Worm (Caenorhabditis elegans) whole organism, L3 larva: Measurements from ENCODE around the gene str-144.

Experiments used
- R02D3.7 ChIP-seq: fragments of 150-350 bp; optimal IDR thresholded peaks from 2 replicates; lab custom pipeline; 2014; ENCODE audit warnings: missing biosample characterization, missing genetic modification characterization
- ZK546.5 ChIP-seq: sonication (generic microtip); optimal IDR thresholded peaks from 2 replicates; lab custom pipeline; 2017; ENCODE audit warnings: missing biosample characterization, missing genetic modification characterization
- aly-2 ChIP-seq: fragments of 150-350 bp; optimal IDR thresholded peaks from 2 replicates; lab custom pipeline; 2014; ENCODE audit warnings: missing biosample characterization, missing genetic modification characterization
- ama-1 ChIP-seq: fragments of 150-350 bp; optimal IDR thresholded peaks from 2 replicates; lab custom pipeline; 2018
- ceh-16 ChIP-seq: sonication (generic microtip); optimal IDR thresholded peaks from 2 replicates; lab custom pipeline; 2017; ENCODE audit warnings: missing biosample characterization, missing genetic modification characterization
- ceh-28 ChIP-seq: fragments of 150-350 bp; optimal IDR thresholded peaks from 2 replicates; lab custom pipeline; 2014; ENCODE audit warnings: missing biosample characterization, missing genetic modification reagents, missing genetic modification characterization
- ceh-82 ChIP-seq: fragments of 150-350 bp; optimal IDR thresholded peaks from 2 replicates; lab custom pipeline; 2014; ENCODE audit warnings: missing biosample characterization, missing genetic modification characterization
- daf-12 ChIP-seq: fragments of 150-350 bp; optimal IDR thresholded peaks from 2 replicates; lab custom pipeline; 2014; ENCODE audit warnings: missing biosample characterization, missing genetic modification reagents, missing genetic modification characterization
- egl-27 ChIP-seq: sonication (generic microtip); optimal IDR thresholded peaks from 4 replicates; lab custom pipeline; 2017; ENCODE audit warnings: missing biosample characterization, missing genetic modification reagents, missing genetic modification characterization
- elt-1 ChIP-seq: fragments of 150-350 bp; optimal IDR thresholded peaks from 2 replicates; lab custom pipeline; 2014; ENCODE audit warnings: missing biosample characterization, missing genetic modification characterization
- elt-2 ChIP-seq: sonication (generic microtip); optimal IDR thresholded peaks from 2 replicates; lab custom pipeline; 2016; ENCODE audit warnings: missing genetic modification reagents, mild to moderate bottlenecking, missing genetic modification characterization, missing compliant biosample characterization
- elt-3 ChIP-seq, 3 experiments: fragments of 150-350 bp in 1 of 3; sonication (generic microtip) in 2 of 3; optimal IDR thresholded peaks; 2 replicates in 2 of 3; 4 replicates in 1 of 3; lab custom pipeline; 2014 to 2017; ENCODE audit warnings: missing biosample characterization in 3 of 3, missing genetic modification characterization in 3 of 3
- fos-1 ChIP-seq: fragments of 150-350 bp; optimal IDR thresholded peaks from 2 replicates; lab custom pipeline; 2014; ENCODE audit warnings: missing biosample characterization, missing genetic modification characterization
- lin-15B ChIP-seq: fragments of 150-350 bp; optimal IDR thresholded peaks from 2 replicates; lab custom pipeline; 2014; ENCODE audit warnings: missing biosample characterization, missing genetic modification characterization
- mml-1 ChIP-seq: fragments of 150-350 bp; sonication (generic microtip); optimal IDR thresholded peaks from 3 replicates; lab custom pipeline; 2014; ENCODE audit warnings: missing biosample characterization, missing genetic modification characterization
- nfya-1 ChIP-seq: sonication (generic microtip); optimal IDR thresholded peaks from 2 replicates; lab custom pipeline; 2017; ENCODE audit warnings: missing genetic modification characterization, mild to moderate bottlenecking, missing compliant biosample characterization, antibody characterized with exemption, moderate library complexity; ENCODE audit not compliant: insufficient read depth
- nhr-11 ChIP-seq: fragments of 150-350 bp; optimal IDR thresholded peaks from 2 replicates; lab custom pipeline; 2014; ENCODE audit warnings: missing biosample characterization, missing genetic modification characterization
- nhr-23 ChIP-seq: fragments of 150-350 bp; optimal IDR thresholded peaks from 2 replicates; lab custom pipeline; 2014; ENCODE audit warnings: missing biosample characterization, missing genetic modification reagents, missing genetic modification characterization
- nhr-237 ChIP-seq: fragments of 150-350 bp; optimal IDR thresholded peaks from 2 replicates; lab custom pipeline; 2014; ENCODE audit warnings: missing biosample characterization, missing genetic modification characterization
- nhr-25 ChIP-seq: sonication (generic microtip); optimal IDR thresholded peaks from 2 replicates; lab custom pipeline; 2017; ENCODE audit warnings: missing biosample characterization, missing genetic modification characterization
- nhr-28 ChIP-seq: fragments of 150-350 bp; optimal IDR thresholded peaks from 2 replicates; lab custom pipeline; 2014; ENCODE audit warnings: missing biosample characterization, missing genetic modification characterization
- nhr-43 ChIP-seq: sonication (generic microtip); optimal IDR thresholded peaks from 2 replicates; lab custom pipeline; 2016; ENCODE audit warnings: mild to moderate bottlenecking, missing genetic modification characterization, missing compliant biosample characterization; ENCODE audit not compliant: poor library complexity, severe bottlenecking
- pha-4 ChIP-seq: fragments of 150-350 bp; optimal IDR thresholded peaks from 2 replicates; lab custom pipeline; 2014; ENCODE audit warnings: missing biosample characterization, missing genetic modification reagents, missing genetic modification characterization
- pqm-1 ChIP-seq: fragments of 150-350 bp; optimal IDR thresholded peaks from 2 replicates; lab custom pipeline; 2017; ENCODE audit warnings: missing biosample characterization, missing genetic modification characterization, inconsistent platforms
- snpc-4 ChIP-seq: fragments of 150-350 bp; optimal IDR thresholded peaks from 2 replicates; lab custom pipeline; 2014; ENCODE audit warnings: missing biosample characterization, missing genetic modification characterization
- tbx-2 ChIP-seq: sonication (generic microtip); optimal IDR thresholded peaks from 2 replicates; lab custom pipeline; 2016; ENCODE audit warnings: mild to moderate bottlenecking, missing genetic modification characterization, missing compliant biosample characterization
- unc-39 ChIP-seq: sonication (generic microtip); optimal IDR thresholded peaks from 4 replicates; lab custom pipeline; 2017; ENCODE audit warnings: missing biosample characterization, missing genetic modification characterization
- unc-62 ChIP-seq: fragments of 150-350 bp; sonication (generic microtip); optimal IDR thresholded peaks from 4 replicates; lab custom pipeline; 2014; ENCODE audit warnings: missing biosample characterization, missing genetic modification reagents, missing genetic modification characterization
- zag-1 ChIP-seq: fragments of 150-350 bp; optimal IDR thresholded peaks from 2 replicates; lab custom pipeline; 2014; ENCODE audit warnings: missing biosample characterization, missing genetic modification characterization
- ztf-11 ChIP-seq: fragments of 150-350 bp; optimal IDR thresholded peaks from 2 replicates; lab custom pipeline; 2014; ENCODE audit warnings: missing biosample characterization, missing genetic modification characterization
- ztf-4 ChIP-seq: fragments of 150-350 bp; optimal IDR thresholded peaks from 2 replicates; lab custom pipeline; 2014; ENCODE audit warnings: missing biosample characterization, missing genetic modification characterization

Gene str-144

ce11 chrV:8075712-8076111 is 3.8 kb upstream of the str-144 start, which contains the start of gene catp-3:
TSS of gene catp-3 (plus strand) at chrV:8076012.
- no peak for TF ChIP-seq pha-4 (tag; lab: Kevin White, UChicago)
- no peak for TF ChIP-seq lin-15B (tag; lab: Kevin White, UChicago)
- TF ChIP-seq ZK546.5 (tag; lab: Kevin White, UChicago): no peak
- no peak for TF ChIP-seq ceh-16 (tag; lab: Kevin White, UChicago)
- no peak for TF ChIP-seq nfya-1
- TF ChIP-seq ceh-82 (tag; lab: Kevin White, UChicago): no peak
- no peak for TF ChIP-seq ztf-11 (tag; lab: Kevin White, UChicago)
- TF ChIP-seq elt-3 (tag; optimal IDR thresholded peaks at IDR 0.05; lab: Kevin White, UChicago): no peak
- no peak for TF ChIP-seq nhr-237
- TF ChIP-seq nhr-23: no peak
- no peak for TF ChIP-seq daf-12 (tag; lab: Kevin White, UChicago)
- no peak for TF ChIP-seq mml-1 (tag; lab: Kevin White, UChicago)

DNA sequence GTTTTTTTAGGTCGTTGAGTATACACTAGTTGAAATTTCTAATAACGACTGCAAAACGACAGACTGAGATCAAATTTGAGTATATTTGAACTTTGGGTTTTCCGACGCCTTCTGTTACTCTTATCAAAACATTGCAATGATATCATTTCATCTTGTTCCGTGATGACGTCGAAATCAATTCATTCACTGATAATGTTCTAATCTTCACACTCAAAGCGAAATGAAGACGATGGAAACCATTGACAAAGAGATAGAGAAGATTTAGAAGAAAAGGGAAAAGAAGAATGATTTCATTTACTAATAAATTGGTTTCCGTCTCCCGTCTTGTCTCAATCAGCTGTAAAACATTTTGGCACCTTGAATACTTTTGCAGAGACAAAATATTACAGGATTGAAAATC is 1.2 kb upstream of the str-144 start:
- peak; percentile 62 for TF ChIP-seq nhr-23
- TF ChIP-seq elt-1: no peak
- peak; percentile 36 to 82 (median 53) for TF ChIP-seq elt-3 (tag; optimal IDR thresholded peaks at IDR 0.05; lab: Kevin White, UChicago)
- peak; percentile 40 for TF ChIP-seq ceh-28 (tag; lab: Kevin White, UChicago)
- no peak for TF ChIP-seq pqm-1
- TF ChIP-seq unc-62 (GFP tag; lab: Kevin White, UChicago): no peak
- TF ChIP-seq nhr-25 (tag; lab: Kevin White, UChicago): peak; percentile 26
- peak; percentile 48 for TF ChIP-seq nhr-43 (tag; lab: Kevin White, UChicago)
- peak; percentile 39 for TF ChIP-seq egl-27 (tag; lab: Kevin White, UChicago)

- no peak for TF ChIP-seq snpc-4 (tag; lab: Kevin White, UChicago)
- no peak for TF ChIP-seq unc-39 (tag; lab: Kevin White, UChicago)
- no peak for TF ChIP-seq nhr-11
Observed at ce11 chrV:8069637-8070036, 2.3 kb downstream of the str-144 start, which contains the start of gene str-143. TSS of gene str-143 (minus strand) at chrV:8069737.

DNA sequence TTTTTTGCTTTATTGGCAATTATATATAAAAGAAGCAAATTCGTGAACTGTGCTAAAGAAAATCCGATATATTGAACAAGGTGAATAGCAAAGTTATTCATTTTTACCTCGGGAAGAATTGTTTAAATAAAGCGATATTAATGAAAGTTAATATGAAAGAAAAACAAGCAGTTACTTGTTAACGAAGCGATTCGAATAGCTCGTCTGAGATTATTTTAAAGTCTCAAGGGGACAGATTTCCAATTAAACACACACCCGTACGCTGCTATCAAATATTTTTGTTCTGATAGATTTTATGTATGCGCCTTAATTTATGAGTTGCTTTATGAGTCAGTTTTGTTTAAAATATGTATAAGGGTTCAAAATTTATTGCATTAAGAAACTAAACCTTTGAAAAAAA is 4.1 kb downstream of the str-144 start, which contains the start of gene str-140:
Gene str-140 (minus strand): TSS at position 101 of the 400 bp plus-strand sequence.
- TF ChIP-seq elt-2 (tag; lab: Kevin White, UChicago) (no peak), ZK546.5 (tag; lab: Kevin White, UChicago) (no peak), ama-1 (lab: Kevin White, UChicago) (no peak), nhr-23 (no peak)

DNA sequence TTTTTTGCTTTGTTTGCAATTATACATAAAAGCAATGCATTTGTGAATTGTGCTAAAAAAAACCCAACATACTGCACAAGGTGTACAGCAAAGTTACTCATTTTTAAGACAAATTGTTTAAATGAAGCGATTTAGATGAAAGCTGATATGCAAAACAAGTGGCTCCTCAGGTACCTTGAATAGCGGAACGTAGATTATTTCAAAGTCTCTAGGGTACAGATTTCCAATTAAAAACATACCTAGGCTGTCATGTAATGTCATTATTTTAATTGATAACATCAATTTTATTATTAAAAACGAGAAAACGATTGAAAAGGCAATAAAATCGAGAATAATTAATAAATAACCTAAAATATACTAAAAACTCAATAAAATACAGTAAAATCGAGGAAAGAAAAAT is 9.9 kb downstream of the str-144 start, which contains the start of gene str-139:
Gene str-139 (minus strand): TSS at position 101 of the 400 bp plus-strand sequence.
- TF ChIP-seq elt-3 (tag; optimal IDR thresholded peaks at IDR 0.05; lab: Kevin White, UChicago) (no peak), tbx-2 (no peak)

DNA sequence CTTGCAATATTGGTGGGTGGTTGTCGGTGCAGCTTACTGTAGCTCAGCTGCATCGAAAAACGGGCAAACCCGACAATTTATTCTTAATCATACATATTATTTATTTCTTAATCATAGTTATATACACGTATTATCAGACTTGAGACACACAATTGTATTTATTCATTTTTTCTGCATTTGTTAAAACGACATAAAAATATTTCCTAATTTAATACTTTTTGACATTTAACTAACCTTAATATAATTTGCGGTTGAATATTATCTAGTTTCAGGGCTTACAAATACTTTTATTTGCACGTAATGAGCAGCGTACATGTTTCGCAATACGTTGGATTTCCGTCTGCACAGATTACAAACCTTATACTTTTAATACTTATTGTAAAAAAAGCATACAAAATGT is 13.6 kb downstream of the str-144 start, which contains the start of gene str-138:
Gene str-138 (plus strand): TSS at position 301 of the 400 bp plus-strand sequence.
- TF ChIP-seq aly-2 (tag; lab: Kevin White, UChicago) (no peak), ZK546.5 (tag; lab: Kevin White, UChicago) (no peak), fos-1 (tag; lab: Kevin White, UChicago) (no peak), nhr-237 (no peak), R02D3.7 (tag; lab: Kevin White, UChicago) (no peak), ztf-4 (tag; lab: Kevin White, UChicago) (no peak), unc-39 (tag; lab: Kevin White, UChicago) (no peak), zag-1 (tag; lab: Kevin White, UChicago) (no peak), unc-62 (GFP tag; lab: Kevin White, UChicago) (no peak), ama-1 (lab: Kevin White, UChicago) (no peak), nhr-28 (tag; lab: Kevin White, UChicago) (no peak), pqm-1 (no peak)
